ENCODE assay signal across 6 fruit fly cellular contexts in the genomic region with DNA sequence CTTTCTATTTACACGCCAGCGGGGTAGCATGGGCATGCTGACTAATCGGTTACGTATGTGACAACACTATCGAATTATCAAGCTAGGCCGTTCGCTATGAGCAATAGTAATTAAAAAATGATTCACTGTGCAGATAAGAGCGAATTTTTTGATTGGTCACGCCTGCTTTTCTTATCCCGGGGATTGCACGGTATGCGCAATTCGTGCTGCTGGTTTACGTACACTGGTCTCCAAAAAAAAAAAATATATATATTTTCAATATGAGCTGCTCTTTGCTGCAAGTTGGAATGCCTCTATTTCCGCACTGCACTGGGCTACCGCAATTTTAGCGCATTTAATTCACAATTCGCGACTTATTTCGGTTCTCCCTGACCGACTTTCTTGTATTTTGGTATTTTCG.
TF ChIP-seq lines count a peak whose summit lies in the region.

No protein-coding gene starts in this region.

- TF ChIP-seq CTCF in whole organism, embryonic (GFP tag; optimal IDR thresholded peaks at IDR 0.05; lab: Kevin White, UChicago) = no peak

TF ChIP-seq in whole organism, 6 proteins besides CTCF, POLR2A, EP300 and RAD21:
- TF ChIP-seq pan (optimal IDR thresholded peaks at IDR 0.05; lab: Kevin White, UChicago) (peak; percentile 80), EcR (GFP tag; optimal IDR thresholded peaks at IDR 0.05; lab: Kevin White, UChicago) (no peak), psq (optimal IDR thresholded peaks at IDR 0.05; lab: Kevin White, UChicago) (no peak), Dll (optimal IDR thresholded peaks at IDR 0.05; lab: Kevin White, UChicago) (no peak)

TF ChIP-seq in whole organism, adult, 20 proteins besides CTCF, POLR2A, EP300 and RAD21:
- TF ChIP-seq toe (GFP tag; optimal IDR thresholded peaks at IDR 0.05; lab: Kevin White, UChicago) (peak; percentile 16), Crg-1 (GFP tag; optimal IDR thresholded peaks at IDR 0.05; lab: Kevin White, UChicago) (no peak), kay (GFP tag; lab: Kevin White, UChicago; ENCODE audit: borderline replicate concordance) (peak; percentile 98), cnc (optimal IDR thresholded peaks at IDR 0.05; lab: Kevin White, UChicago) (peak in 1 of 2 experiments; percentile 20), CG5204 (GFP tag; optimal IDR thresholded peaks at IDR 0.05; lab: Kevin White, UChicago) (peak; percentile 17), CG7101 (tag; optimal IDR thresholded peaks at IDR 0.05; lab: Kevin White, UChicago) (no peak)

TF ChIP-seq in whole organism, embryonic, 481 proteins besides CTCF, POLR2A, EP300 and RAD21 (continues in another document):
- TF ChIP-seq CG7839 (tag; optimal IDR thresholded peaks at IDR 0.05; lab: Kevin White, UChicago) (peak; percentile 30), zfh1 (GFP tag; IDR thresholded peaks at IDR 0.05; lab: Robert Waterston, UW) (peak; percentile 41; the same call in 2 of the 3 replicates), seq (GFP tag; IDR thresholded peaks at IDR 0.05; lab: Robert Waterston, UW) (peak; percentile 57; the same call in 1 of the 2 replicates), CrebB (tag; optimal IDR thresholded peaks at IDR 0.05; lab: Kevin White, UChicago) (no peak), CG2202 (tag; optimal IDR thresholded peaks at IDR 0.05; lab: Kevin White, UChicago) (no peak), CG8290 (GFP tag; optimal IDR thresholded peaks at IDR 0.05; lab: Kevin White, UChicago) (no peak), CG8290 (tag; optimal IDR thresholded peaks at IDR 0.05; lab: Kevin White, UChicago) (peak in 1 of 2 experiments; percentile 54), scrt (GFP tag; optimal IDR thresholded peaks at IDR 0.05; lab: Kevin White, UChicago) (peak; percentile 3), CG9932 (GFP tag; IDR thresholded peaks at IDR 0.05; lab: Robert Waterston, UW) (peak; percentile 3; the same call in 1 of the 2 replicates), dysf (GFP tag; IDR thresholded peaks at IDR 0.05; lab: Robert Waterston, UW) (no peak), CG31224 (GFP tag; IDR thresholded peaks at IDR 0.05; lab: Robert Waterston, UW) (no peak), CG11456 (GFP tag; IDR thresholded peaks at IDR 0.05; lab: Robert Waterston, UW) (0 out of 3 replicates have a peak, but pooled peaks have one; percentile 4), CG17328 (GFP tag; IDR thresholded peaks at IDR 0.05; lab: Robert Waterston, UW) (peak; percentile 34; the same call in 1 of the 2 replicates), Rx (GFP tag; IDR thresholded peaks at IDR 0.05; lab: Robert Waterston, UW) (0 out of 2 replicates have a peak, but pooled peaks have one; percentile 24), Ptx1 (GFP tag; IDR thresholded peaks at IDR 0.05; lab: Robert Waterston, UW) (0 out of 2 replicates have a peak, but pooled peaks have one; percentile 5), Xrp1 (GFP tag; IDR thresholded peaks at IDR 0.05; lab: Robert Waterston, UW) (peak; percentile 47), Hr51 (GFP tag; optimal IDR thresholded peaks at IDR 0.05; lab: Kevin White, UChicago) (peak in 1 of 2 experiments; percentile 48)

TF ChIP-seq in whole organism, prepupa, 60 proteins besides CTCF, POLR2A, EP300 and RAD21 (continues in another document):
- peak; percentile 76 for TF ChIP-seq acj6 (GFP tag; optimal IDR thresholded peaks at IDR 0.05; lab: Kevin White, UChicago)
- peak; percentile 48 for TF ChIP-seq CG11902 (GFP tag; optimal IDR thresholded peaks at IDR 0.05; lab: Kevin White, UChicago)
- no peak for TF ChIP-seq Ets21C (GFP tag; optimal IDR thresholded peaks at IDR 0.05; lab: Kevin White, UChicago)
- TF ChIP-seq cyc (GFP tag; optimal IDR thresholded peaks at IDR 0.05; lab: Kevin White, UChicago) = peak; percentile 34
- TF ChIP-seq Gug (GFP tag; IDR thresholded peaks at IDR 0.05; lab: Robert Waterston, UW) = peak; percentile 68
- TF ChIP-seq OdsH (GFP tag; optimal IDR thresholded peaks at IDR 0.05; lab: Kevin White, UChicago) = peak; percentile 86
- TF ChIP-seq CG6163 (GFP tag; IDR thresholded peaks at IDR 0.05; lab: Robert Waterston, UW) = peak; percentile 72
- no peak for TF ChIP-seq spab (GFP tag; optimal IDR thresholded peaks at IDR 0.05; lab: Kevin White, UChicago)
- TF ChIP-seq Hr39 (GFP tag; optimal IDR thresholded peaks at IDR 0.05; lab: Kevin White, UChicago) = peak; percentile 25
- peak; percentile 81 for TF ChIP-seq CG4318 (GFP tag; optimal IDR thresholded peaks at IDR 0.05; lab: Kevin White, UChicago)
- peak; percentile 88 for TF ChIP-seq Eip78C (GFP tag; lab: Kevin White, UChicago)
- peak; percentile 47 for TF ChIP-seq Sox14 (GFP tag; optimal IDR thresholded peaks at IDR 0.05; lab: Kevin White, UChicago)
- TF ChIP-seq vri (GFP tag; optimal IDR thresholded peaks at IDR 0.05; lab: Kevin White, UChicago) = no peak
- TF ChIP-seq topi (GFP tag; optimal IDR thresholded peaks at IDR 0.05; lab: Kevin White, UChicago) = peak; percentile 52
- TF ChIP-seq Met (GFP tag; optimal IDR thresholded peaks at IDR 0.05; lab: Kevin White, UChicago) = peak; percentile 49
- TF ChIP-seq CG11762 (GFP tag; optimal IDR thresholded peaks at IDR 0.05; lab: Kevin White, UChicago; ENCODE audit: insufficient read depth) = peak; percentile 47
- TF ChIP-seq achi (GFP tag; optimal IDR thresholded peaks at IDR 0.05; lab: Kevin White, UChicago) = peak; percentile 34
- TF ChIP-seq lz (GFP tag; optimal IDR thresholded peaks at IDR 0.05; lab: Kevin White, UChicago) = peak; percentile 32
- TF ChIP-seq esn (GFP tag; optimal IDR thresholded peaks at IDR 0.05; lab: Kevin White, UChicago) = peak; percentile 50
- TF ChIP-seq svp (GFP tag; lab: Kevin White, UChicago) = peak; percentile 62

TF ChIP-seq in whole organism, pupa, 21 proteins besides CTCF, POLR2A, EP300 and RAD21:
- TF ChIP-seq CG15710 (tag; optimal IDR thresholded peaks at IDR 0.05; lab: Kevin White, UChicago) (peak; percentile 15), CG8159 (tag; optimal IDR thresholded peaks at IDR 0.05; lab: Kevin White, UChicago) (peak; percentile 32), CG34367 (tag; optimal IDR thresholded peaks at IDR 0.05; lab: Kevin White, UChicago) (peak; percentile 40), CG10348 (GFP tag; IDR thresholded peaks at IDR 0.05; lab: Robert Waterston, UW) (no peak; the same call in 1 of the 2 replicates), Snoo (tag; optimal IDR thresholded peaks at IDR 0.05; lab: Kevin White, UChicago) (peak; percentile 28), Ets98B (GFP tag; IDR thresholded peaks at IDR 0.05; lab: Robert Waterston, UW) (peak; percentile 79), gl (tag; optimal IDR thresholded peaks at IDR 0.05; lab: Kevin White, UChicago) (no peak), CG17806 (tag; optimal IDR thresholded peaks at IDR 0.05; lab: Kevin White, UChicago) (peak; percentile 9), Pif1B (GFP tag; optimal IDR thresholded peaks at IDR 0.05; lab: Kevin White, UChicago) (peak; percentile 64), Pif1A (GFP tag; optimal IDR thresholded peaks at IDR 0.05; lab: Kevin White, UChicago) (peak; percentile 70), CG32121 (GFP tag; IDR thresholded peaks at IDR 0.05; lab: Robert Waterston, UW) (peak; percentile 67), CG14655 (GFP tag; optimal IDR thresholded peaks at IDR 0.05; lab: Kevin White, UChicago) (peak; percentile 66), CG13204 (GFP tag; optimal IDR thresholded peaks at IDR 0.05; lab: Kevin White, UChicago) (no peak), EcR (GFP tag; optimal IDR thresholded peaks at IDR 0.05; lab: Kevin White, UChicago) (no peak), rn (GFP tag; IDR thresholded peaks at IDR 0.05; lab: Robert Waterston, UW) (0 out of 2 replicates have a peak, but pooled peaks have one; percentile 27), CG12605 (GFP tag; IDR thresholded peaks at IDR 0.05; lab: Robert Waterston, UW) (peak; percentile 59), CG8301 (tag; optimal IDR thresholded peaks at IDR 0.05; lab: Kevin White, UChicago) (peak; percentile 65), fd96Ca (GFP tag; IDR thresholded peaks at IDR 0.05; lab: Robert Waterston, UW) (peak; percentile 86), CG4496 (GFP tag; IDR thresholded peaks at IDR 0.05; lab: Robert Waterston, UW) (peak; percentile 91), D1 (tag; optimal IDR thresholded peaks at IDR 0.05; lab: Kevin White, UChicago) (peak; percentile 2), CG9948 (tag; optimal IDR thresholded peaks at IDR 0.05; lab: Kevin White, UChicago) (peak; percentile 54)
TF ChIP-seq in whole organism, pupa: peak in this region for 17.

TF ChIP-seq in whole organism, wandering third instar larva, 38 proteins besides CTCF, POLR2A, EP300 and RAD21:
- TF ChIP-seq Rel (GFP tag; optimal IDR thresholded peaks at IDR 0.05; lab: Kevin White, UChicago) (peak; percentile 29), Rel (tag; optimal IDR thresholded peaks at IDR 0.05; lab: Kevin White, UChicago) (no peak), foxo (GFP tag; optimal IDR thresholded peaks at IDR 0.05; lab: Kevin White, UChicago) (peak in 1 of 2 experiments; percentile 6), fru (GFP tag; optimal IDR thresholded peaks at IDR 0.05; lab: Kevin White, UChicago) (peak; percentile 39), Sp1 (GFP tag; optimal IDR thresholded peaks at IDR 0.05; lab: Kevin White, UChicago) (no peak), h (GFP tag; optimal IDR thresholded peaks at IDR 0.05; lab: Kevin White, UChicago) (no peak), sv (GFP tag; optimal IDR thresholded peaks at IDR 0.05; lab: Kevin White, UChicago) (peak; percentile 33), dl (GFP tag; optimal IDR thresholded peaks at IDR 0.05; lab: Kevin White, UChicago; ENCODE audit: insufficient read depth in 1 of 2, partially characterized antibody in 2 of 2) (no peak)
